Fruit fly (Drosophila melanogaster) Kc167 (cell line): Measurements from ENCODE around the gene CG10019.

Experiments used
- Sin3A ChIP-seq: fragments of >200 bp; optimal IDR thresholded peaks from 2 replicates; lab custom pipeline; 2018; ENCODE audit warnings: missing external identifiers
- psq ChIP-seq: fragments of >200 bp; optimal IDR thresholded peaks from 2 replicates; lab custom pipeline; 2017; ENCODE audit warnings: missing external identifiers

- TF ChIP-seq psq (lab: Kevin White, UChicago) (no peak), Sin3A (lab: Kevin White, UChicago) (no peak)
Measured at dm6 chr2L:3777485-3777884, 47.2 kb downstream of the CG10019 start.
